Worm (Caenorhabditis elegans): Measurements from ENCODE around the gene C06G4.6.

ce11 chrIII:8029487-8029886 is 25.3 kb downstream of the C06G4.6 start, which contains the start of gene F44B9.8:
- TF ChIP-seq lsy-2 (tag; optimal IDR thresholded peaks at IDR 0.05) (peak; percentile 15 to 83), ztf-11 (tag; optimal IDR thresholded peaks at IDR 0.05) (no peak), ZK546.5 (tag; optimal IDR thresholded peaks at IDR 0.05) (no peak), lin-13 (GFP tag; optimal IDR thresholded peaks at IDR 0.05) (peak; percentile 63), egl-27 (tag; optimal IDR thresholded peaks at IDR 0.05) (no peak), unc-62 (GFP tag; optimal IDR thresholded peaks at IDR 0.05) (no peak), blmp-1 (tag; optimal IDR thresholded peaks at IDR 0.05; ENCODE audit: insufficient read depth) (peak; percentile 23), nhr-11 (tag; optimal IDR thresholded peaks at IDR 0.05) (no peak), fos-1 (tag; optimal IDR thresholded peaks at IDR 0.05) (peak; percentile 38)
